Fruit fly (Drosophila melanogaster): ENCODE measurements around the gene Tspo.
A peak's percentile ranks its signal among the peaks of the same experiment; 100 is the strongest.

The Tspo gene

dm6 chr2L:521001-521827 is 38.2 kb upstream of the Tspo start:
- TF ChIP-seq dl (GFP tag; optimal IDR thresholded peaks at IDR 0.05; ENCODE audit: insufficient read depth in 1 of 2, partially characterized antibody in 2 of 2) = no peak
- TF ChIP-seq dmrt93B (GFP tag; optimal IDR thresholded peaks at IDR 0.05) = no peak
- TF ChIP-seq N (GFP tag; optimal IDR thresholded peaks at IDR 0.05) = no peak
- TF ChIP-seq usp (GFP tag; optimal IDR thresholded peaks at IDR 0.05) = no peak
- TF ChIP-seq dsf (GFP tag; optimal IDR thresholded peaks at IDR 0.05; ENCODE audit: borderline replicate concordance) = no peak

- TF ChIP-seq Abd-B (GFP tag; optimal IDR thresholded peaks at IDR 0.05) (no peak), OdsH (GFP tag; optimal IDR thresholded peaks at IDR 0.05) (peak; percentile 27), sv (GFP tag; optimal IDR thresholded peaks at IDR 0.05) (peak; percentile 51), h (GFP tag; optimal IDR thresholded peaks at IDR 0.05) (peak; percentile 35), HLH106 (tag; optimal IDR thresholded peaks at IDR 0.05) (no peak), foxo (GFP tag; optimal IDR thresholded peaks at IDR 0.05) (peak in 1 of 2 experiments; percentile 6)
Measured at dm6 chr2L:521940-522632, 37.3 kb upstream of the Tspo start.

- TF ChIP-seq Myc (optimal IDR thresholded peaks at IDR 0.05) (no peak), CG9705 (GFP tag; optimal IDR thresholded peaks at IDR 0.05) (no peak), Dfd (GFP tag; optimal IDR thresholded peaks at IDR 0.05) (no peak), h (GFP tag; optimal IDR thresholded peaks at IDR 0.05) (peak; percentile 44), Hr78 (GFP tag; optimal IDR thresholded peaks at IDR 0.05) (no peak), Sp1 (GFP tag; optimal IDR thresholded peaks at IDR 0.05) (peak; percentile 5), Vsx2 (GFP tag; optimal IDR thresholded peaks at IDR 0.05; ENCODE audit: partially characterized antibody) (no peak), Jra (GFP tag; optimal IDR thresholded peaks at IDR 0.05) (no peak), psq (GFP tag; optimal IDR thresholded peaks at IDR 0.05) (no peak), rgr (GFP tag; optimal IDR thresholded peaks at IDR 0.05) (peak; percentile 37), br (GFP tag; optimal IDR thresholded peaks at IDR 0.05) (peak; percentile 27), N (GFP tag; optimal IDR thresholded peaks at IDR 0.05) (no peak), Rel (GFP tag; optimal IDR thresholded peaks at IDR 0.05) (no peak), Rel (tag; optimal IDR thresholded peaks at IDR 0.05) (no peak), usp (GFP tag; optimal IDR thresholded peaks at IDR 0.05) (no peak), Hnf4 (GFP tag; optimal IDR thresholded peaks at IDR 0.05) (peak; percentile 43), GATAd (GFP tag; optimal IDR thresholded peaks at IDR 0.05) (no peak), pan (optimal IDR thresholded peaks at IDR 0.05) (no peak), CrebA (GFP tag; optimal IDR thresholded peaks at IDR 0.05; ENCODE audit: borderline replicate concordance) (no peak), sage (GFP tag; optimal IDR thresholded peaks at IDR 0.05) (no peak), Abd-B (GFP tag; optimal IDR thresholded peaks at IDR 0.05) (no peak), fru (GFP tag; optimal IDR thresholded peaks at IDR 0.05) (no peak), tai (GFP tag; optimal IDR thresholded peaks at IDR 0.05) (no peak), CG32264 (GFP tag; optimal IDR thresholded peaks at IDR 0.05) (no peak), Hr83 (GFP tag; optimal IDR thresholded peaks at IDR 0.05; ENCODE audit: poor library complexity, severe bottlenecking) (no peak), brk (GFP tag; optimal IDR thresholded peaks at IDR 0.05) (no peak), Dif (GFP tag; optimal IDR thresholded peaks at IDR 0.05; ENCODE audit: partially characterized antibody) (no peak), Mio (GFP tag; optimal IDR thresholded peaks at IDR 0.05) (no peak), dsf (GFP tag; optimal IDR thresholded peaks at IDR 0.05; ENCODE audit: borderline replicate concordance) (no peak), foxo (GFP tag; optimal IDR thresholded peaks at IDR 0.05) (peak in 1 of 2 experiments; percentile 64), dmrt93B (GFP tag; optimal IDR thresholded peaks at IDR 0.05) (peak; percentile 1), jim (GFP tag; optimal IDR thresholded peaks at IDR 0.05) (no peak), woc (GFP tag; optimal IDR thresholded peaks at IDR 0.05) (no peak), lola (GFP tag; optimal IDR thresholded peaks at IDR 0.05) (no peak), OdsH (GFP tag; optimal IDR thresholded peaks at IDR 0.05) (no peak), ey (GFP tag; optimal IDR thresholded peaks at IDR 0.05) (no peak), dl (GFP tag; optimal IDR thresholded peaks at IDR 0.05; ENCODE audit: insufficient read depth in 1 of 2, partially characterized antibody in 2 of 2) (no peak), HLH106 (tag; optimal IDR thresholded peaks at IDR 0.05) (peak; percentile 24), sv (GFP tag; optimal IDR thresholded peaks at IDR 0.05) (no peak)
Measured at dm6 chr2L:522752-523151, 36.7 kb upstream of the Tspo start.
